Fruit fly (Drosophila melanogaster): ENCODE results near the gene myd.

myd gene

DNA sequence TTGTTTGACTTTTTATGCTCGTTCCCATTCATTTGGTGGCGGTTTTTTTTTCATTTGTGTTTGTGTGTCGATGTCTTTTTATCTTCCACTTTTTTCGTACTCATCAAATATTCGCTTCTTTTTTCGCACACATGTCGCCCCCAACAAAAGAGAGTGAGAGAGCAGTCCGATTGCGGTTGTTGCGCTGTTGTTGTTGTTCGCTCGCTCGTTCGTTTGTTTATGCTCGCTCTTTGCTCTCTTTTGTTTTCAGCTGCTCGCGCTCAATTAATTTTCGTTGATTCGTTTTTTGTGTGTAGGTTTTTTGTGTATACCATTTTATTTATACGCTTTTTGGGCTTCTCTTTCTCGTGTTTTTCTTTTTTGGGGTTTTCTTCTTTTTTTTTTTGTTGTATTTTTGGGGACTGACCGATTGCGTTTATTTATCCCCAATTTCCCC is 14.8 kb upstream of the myd start:
- TF ChIP-seq CG15710 (tag; optimal IDR thresholded peaks at IDR 0.05) (peak; percentile 20), CG13204 (GFP tag; optimal IDR thresholded peaks at IDR 0.05) (peak; percentile 32), fd96Ca (GFP tag; IDR thresholded peaks at IDR 0.05) (peak; percentile 56; the same call in 1 of the 3 replicates), Pif1A (GFP tag; optimal IDR thresholded peaks at IDR 0.05) (peak; percentile 49), CG34367 (tag; optimal IDR thresholded peaks at IDR 0.05) (peak; percentile 6), Ets98B (GFP tag; IDR thresholded peaks at IDR 0.05) (peak; percentile 78), Pif1B (GFP tag; optimal IDR thresholded peaks at IDR 0.05) (peak; percentile 17), CG4496 (GFP tag; IDR thresholded peaks at IDR 0.05) (peak; percentile 72), CG32121 (GFP tag; IDR thresholded peaks at IDR 0.05) (peak; percentile 69), CG12605 (GFP tag; IDR thresholded peaks at IDR 0.05) (peak; percentile 89), EcR (GFP tag; optimal IDR thresholded peaks at IDR 0.05) (peak; percentile 18), CG8301 (tag; optimal IDR thresholded peaks at IDR 0.05) (no peak), CG17806 (tag; optimal IDR thresholded peaks at IDR 0.05) (no peak), CG9948 (tag; optimal IDR thresholded peaks at IDR 0.05) (no peak), CG8159 (tag; optimal IDR thresholded peaks at IDR 0.05) (peak; percentile 19), rn (GFP tag; IDR thresholded peaks at IDR 0.05) (no peak), Snoo (tag; optimal IDR thresholded peaks at IDR 0.05) (peak; percentile 14), gl (tag; optimal IDR thresholded peaks at IDR 0.05) (peak; percentile 70), CG10348 (GFP tag; IDR thresholded peaks at IDR 0.05) (no peak), CG14655 (GFP tag; optimal IDR thresholded peaks at IDR 0.05) (no peak), D1 (tag; optimal IDR thresholded peaks at IDR 0.05) (no peak)

DNA sequence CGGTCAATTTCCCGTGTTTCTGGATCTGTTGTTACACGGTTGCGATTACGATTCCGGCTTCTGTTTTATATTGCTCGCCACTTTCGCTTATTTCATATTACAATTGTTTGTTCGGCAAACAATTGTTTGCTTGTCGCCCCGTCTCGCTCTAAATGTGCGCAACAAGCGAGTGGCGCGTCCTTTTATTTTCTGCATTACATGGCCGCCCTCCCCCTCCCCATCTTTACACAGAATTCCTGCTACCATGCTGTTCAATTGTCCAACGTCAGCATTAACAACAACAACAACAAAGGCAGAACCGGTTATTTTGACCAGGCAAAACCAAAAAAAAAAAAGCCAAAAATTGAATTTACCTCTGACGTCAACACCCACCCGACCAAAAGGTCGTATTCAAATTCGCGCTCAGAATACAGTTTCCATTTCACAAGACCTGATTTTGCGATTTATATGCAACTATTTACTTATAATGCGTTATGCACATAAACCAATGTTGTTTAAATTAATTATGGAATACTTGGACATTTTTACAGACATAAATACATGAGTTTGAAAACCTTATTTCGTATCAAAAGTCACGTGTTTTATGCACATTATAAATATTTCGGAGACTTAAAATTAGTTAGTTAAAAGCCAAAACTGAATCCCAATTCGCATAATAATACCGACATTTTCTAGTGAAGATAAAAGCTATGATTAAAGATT is 14.2 kb upstream of the myd start:
- TF ChIP-seq CG14655 (GFP tag; optimal IDR thresholded peaks at IDR 0.05) (no peak), D1 (tag; optimal IDR thresholded peaks at IDR 0.05) (no peak), Pif1A (GFP tag; optimal IDR thresholded peaks at IDR 0.05) (peak; percentile 1)

DNA sequence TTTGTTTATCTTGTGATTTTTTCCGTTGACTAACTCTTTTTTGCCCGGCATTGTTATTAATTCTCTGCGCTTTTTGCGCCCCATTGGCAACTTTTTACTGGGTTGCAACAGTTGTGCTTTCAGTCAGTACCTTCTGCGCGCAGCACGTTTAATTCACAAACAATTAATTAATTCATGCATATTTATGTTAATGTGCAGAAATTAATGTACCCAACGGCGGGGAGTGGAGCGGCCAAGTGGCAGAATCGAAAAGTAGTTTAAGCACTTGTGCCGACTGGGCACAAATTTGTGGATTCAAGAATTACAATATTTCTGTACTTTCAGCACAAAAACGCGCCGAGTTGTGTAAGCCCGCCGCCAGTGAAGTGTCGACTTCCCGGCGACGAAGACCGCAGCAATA is 12.9 kb upstream of the myd start:
- TF ChIP-seq CG15710 (tag; optimal IDR thresholded peaks at IDR 0.05) (no peak), CG17806 (tag; optimal IDR thresholded peaks at IDR 0.05) (no peak), rn (GFP tag; IDR thresholded peaks at IDR 0.05) (no peak), CG10348 (GFP tag; IDR thresholded peaks at IDR 0.05) (no peak)

DNA sequence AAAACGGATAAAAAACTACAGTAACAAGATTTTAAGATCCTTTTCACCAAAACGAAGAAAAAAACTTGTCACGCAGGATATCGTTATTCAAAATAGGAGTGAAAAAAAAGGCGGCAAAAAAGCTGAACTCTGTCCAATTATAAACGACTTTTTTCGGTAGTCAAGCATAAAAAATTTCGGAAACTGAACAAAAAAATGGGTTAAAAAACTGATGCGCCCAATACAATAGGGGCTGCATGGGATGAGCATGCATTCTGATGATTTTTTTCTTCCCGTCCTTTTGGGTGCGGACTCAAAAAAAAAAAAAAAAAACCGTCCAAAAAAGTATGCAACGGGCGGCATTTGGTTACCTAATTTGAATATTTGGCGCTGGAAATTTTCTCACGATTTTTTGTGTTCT is 5.9 kb upstream of the myd start:
- TF ChIP-seq fd96Ca (GFP tag; IDR thresholded peaks at IDR 0.05) (no peak), CG15710 (tag; optimal IDR thresholded peaks at IDR 0.05) (no peak), CG10348 (GFP tag; IDR thresholded peaks at IDR 0.05) (no peak), CG32121 (GFP tag; IDR thresholded peaks at IDR 0.05) (no peak), CG13204 (GFP tag; optimal IDR thresholded peaks at IDR 0.05) (no peak), D1 (tag; optimal IDR thresholded peaks at IDR 0.05) (no peak), Ets98B (GFP tag; IDR thresholded peaks at IDR 0.05) (no peak), EcR (GFP tag; optimal IDR thresholded peaks at IDR 0.05) (no peak), Pif1B (GFP tag; optimal IDR thresholded peaks at IDR 0.05) (no peak), CG4496 (GFP tag; IDR thresholded peaks at IDR 0.05) (no peak), CG34367 (tag; optimal IDR thresholded peaks at IDR 0.05) (no peak), Pif1A (GFP tag; optimal IDR thresholded peaks at IDR 0.05) (no peak), rn (GFP tag; IDR thresholded peaks at IDR 0.05) (no peak), CG12605 (GFP tag; IDR thresholded peaks at IDR 0.05) (no peak)

DNA sequence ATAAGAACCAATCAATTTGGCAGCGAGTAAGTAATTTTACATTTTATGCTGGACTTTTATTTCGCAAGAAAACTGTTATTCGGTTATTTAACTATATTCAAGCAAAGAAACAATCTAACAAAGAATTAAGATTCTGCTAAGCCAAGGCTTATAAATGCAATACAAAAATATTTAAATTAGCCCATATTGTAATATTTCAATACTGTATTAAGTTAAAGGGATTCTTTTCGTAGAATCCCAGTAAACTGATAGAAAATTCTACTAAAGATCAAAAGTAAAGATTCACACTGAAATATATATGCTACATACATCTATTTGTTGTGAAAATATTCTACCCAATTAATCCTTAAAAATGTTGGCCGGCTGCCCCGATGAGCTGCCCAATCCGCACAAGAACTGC is 3.8 kb upstream of the myd start, which contains the start of gene CG14282:
CG14282 (plus strand) TSS at position 301 of the 400 bp plus-strand sequence.
- no peak for TF ChIP-seq CG8301 (tag; optimal IDR thresholded peaks at IDR 0.05)
- no peak for TF ChIP-seq Snoo (tag; optimal IDR thresholded peaks at IDR 0.05)
- TF ChIP-seq fd96Ca (GFP tag; IDR thresholded peaks at IDR 0.05): no peak
- TF ChIP-seq CG32121 (GFP tag; IDR thresholded peaks at IDR 0.05): no peak
- no peak for TF ChIP-seq CG15710 (tag; optimal IDR thresholded peaks at IDR 0.05)
- no peak for TF ChIP-seq rn (GFP tag; IDR thresholded peaks at IDR 0.05)
- TF ChIP-seq CG34367 (tag; optimal IDR thresholded peaks at IDR 0.05): no peak
- no peak for TF ChIP-seq CG14655 (GFP tag; optimal IDR thresholded peaks at IDR 0.05)
- no peak for TF ChIP-seq EcR (GFP tag; optimal IDR thresholded peaks at IDR 0.05)
- TF ChIP-seq D1 (tag; optimal IDR thresholded peaks at IDR 0.05): no peak
- TF ChIP-seq Pif1B (GFP tag; optimal IDR thresholded peaks at IDR 0.05): no peak
- no peak for TF ChIP-seq CG10348 (GFP tag; IDR thresholded peaks at IDR 0.05)
- TF ChIP-seq CG13204 (GFP tag; optimal IDR thresholded peaks at IDR 0.05): no peak
- no peak for TF ChIP-seq gl (tag; optimal IDR thresholded peaks at IDR 0.05)
- TF ChIP-seq CG17806 (tag; optimal IDR thresholded peaks at IDR 0.05): no peak
- no peak for TF ChIP-seq CG9948 (tag; optimal IDR thresholded peaks at IDR 0.05)
- TF ChIP-seq CG4496 (GFP tag; IDR thresholded peaks at IDR 0.05): no peak

DNA sequence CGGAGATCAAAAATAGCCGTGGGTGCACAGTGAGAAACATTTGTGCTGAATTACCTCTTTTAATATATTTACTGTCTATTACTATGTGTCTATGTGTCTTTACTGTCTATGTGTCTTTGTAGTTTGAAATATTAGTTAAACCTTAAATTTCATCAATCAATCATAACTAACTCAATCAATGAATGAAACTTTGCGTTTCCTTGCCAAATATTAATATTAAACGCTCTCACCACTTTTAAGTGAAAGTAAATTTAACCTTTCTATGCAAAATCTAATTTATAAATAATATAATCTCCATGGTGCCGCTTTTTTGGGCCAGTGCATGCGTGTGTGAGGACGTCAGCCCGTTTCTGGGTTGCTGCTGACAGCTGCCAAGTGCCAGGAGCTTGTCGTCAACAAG is 755 bp downstream of the myd start:
- TF ChIP-seq CG34367 (tag; optimal IDR thresholded peaks at IDR 0.05) (peak; percentile 62), Pif1A (GFP tag; optimal IDR thresholded peaks at IDR 0.05) (peak; percentile 71), CG14655 (GFP tag; optimal IDR thresholded peaks at IDR 0.05) (peak; percentile 88), CG12605 (GFP tag; IDR thresholded peaks at IDR 0.05) (no peak), rn (GFP tag; IDR thresholded peaks at IDR 0.05) (peak; percentile 44; the same call in 1 of the 2 replicates), fd96Ca (GFP tag; IDR thresholded peaks at IDR 0.05) (no peak), Pif1B (GFP tag; optimal IDR thresholded peaks at IDR 0.05) (peak; percentile 47), Snoo (tag; optimal IDR thresholded peaks at IDR 0.05) (peak; percentile 17), CG8301 (tag; optimal IDR thresholded peaks at IDR 0.05) (peak; percentile 83), CG9948 (tag; optimal IDR thresholded peaks at IDR 0.05) (peak; percentile 77), CG13204 (GFP tag; optimal IDR thresholded peaks at IDR 0.05) (peak; percentile 29), CG4496 (GFP tag; IDR thresholded peaks at IDR 0.05) (0 out of 3 replicates have a peak, but pooled peaks have one; percentile 27), gl (tag; optimal IDR thresholded peaks at IDR 0.05) (no peak), D1 (tag; optimal IDR thresholded peaks at IDR 0.05) (no peak), Ets98B (GFP tag; IDR thresholded peaks at IDR 0.05) (peak; percentile 41), CG15710 (tag; optimal IDR thresholded peaks at IDR 0.05) (peak; percentile 74), EcR (GFP tag; optimal IDR thresholded peaks at IDR 0.05) (no peak), CG8159 (tag; optimal IDR thresholded peaks at IDR 0.05) (peak; percentile 81), CG32121 (GFP tag; IDR thresholded peaks at IDR 0.05) (peak; percentile 73; the same call in 1 of the 2 replicates), CG17806 (tag; optimal IDR thresholded peaks at IDR 0.05) (peak; percentile 72), CG10348 (GFP tag; IDR thresholded peaks at IDR 0.05) (peak; percentile 45; the same call in 1 of the 2 replicates)

All from whole organism, pupa.